Worm (Caenorhabditis elegans) whole organism, L4/young adult: Measurements from ENCODE around the gene irld-12.

ENCODE experiments used
- W03F9.2 ChIP-seq: fragments of 150-350 bp; optimal IDR thresholded peaks from 2 replicates; lab custom pipeline; 2014; ENCODE audit warnings: missing biosample characterization, missing genetic modification characterization
- him-1 ChIP-seq: sonication (generic microtip); optimal IDR thresholded peaks from 2 replicates; lab custom pipeline; 2016; ENCODE audit warnings: missing genotype, missing genetic modification reagents, missing genetic modification characterization, missing compliant biosample characterization

DNA sequence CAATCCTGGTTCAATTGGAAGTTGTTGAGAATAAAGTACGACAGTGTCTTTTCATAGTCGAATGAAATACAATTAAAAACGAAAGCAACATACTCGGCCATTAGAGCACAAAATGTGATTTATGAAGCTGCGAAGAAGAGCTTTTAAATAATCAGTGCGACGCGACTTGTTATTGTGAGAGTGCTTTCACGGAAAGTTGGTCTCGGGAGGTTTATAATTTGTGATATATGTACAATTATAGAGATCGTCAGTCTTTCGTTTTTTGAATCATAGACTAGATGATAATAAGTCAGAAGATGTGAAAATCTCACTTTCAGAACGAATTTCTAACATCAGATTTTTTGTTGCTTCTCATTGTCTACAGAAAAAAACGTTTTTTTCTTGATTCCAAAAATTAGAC is 40.9 kb upstream of the irld-12 start, which contains the start of gene srt-15:
- TF ChIP-seq W03F9.2 (no peak), him-1 (tag; lab: Kevin White, UChicago) (no peak)
